Worm (Caenorhabditis elegans) whole organism, late embryonic: Measurements from ENCODE around the gene Y37A1A.4.

Source experiments
- F13H6.1 ChIP-seq: sonication (generic microtip); optimal IDR thresholded peaks from 2 replicates; lab custom pipeline; 2016; ENCODE audit warnings: missing genetic modification characterization, missing compliant biosample characterization
- K02D7.2 ChIP-seq: sonication (generic microtip); optimal IDR thresholded peaks from 2 replicates; lab custom pipeline; 2017; ENCODE audit warnings: mild to moderate bottlenecking, missing genetic modification characterization, missing compliant biosample characterization
- K09A11.1 ChIP-seq: sonication (generic microtip); optimal IDR thresholded peaks from 2 replicates; lab custom pipeline; 2017; ENCODE audit warnings: antibody characterized with exemption, mild to moderate bottlenecking, missing genetic modification characterization, missing compliant biosample characterization; ENCODE audit not compliant: insufficient read depth
- T23F11.4 ChIP-seq: fragments of 200-800 bp; sonication (Bioruptor generic); optimal IDR thresholded peaks from 2 replicates; lab custom pipeline; 2018; ENCODE audit warnings: mild to moderate bottlenecking, missing genetic modification characterization, missing compliant biosample characterization
- ama-1 ChIP-seq: fragments of 150-350 bp; optimal IDR thresholded peaks from 2 replicates; lab custom pipeline; 2014
- ceh-14 ChIP-seq: sonication (generic microtip); optimal IDR thresholded peaks from 2 replicates; lab custom pipeline; 2016; ENCODE audit warnings: missing genotype, missing genetic modification characterization, missing compliant biosample characterization
- ceh-18 ChIP-seq: sonication (generic microtip); optimal IDR thresholded peaks from 2 replicates; lab custom pipeline; 2016; ENCODE audit warnings: missing genetic modification characterization, missing compliant biosample characterization
- ceh-2 ChIP-seq: sonication (generic microtip); optimal IDR thresholded peaks from 2 replicates; lab custom pipeline; 2016; ENCODE audit warnings: missing genotype, missing genetic modification characterization, missing compliant biosample characterization
- ceh-31 ChIP-seq: sonication (generic microtip); optimal IDR thresholded peaks from 2 replicates; lab custom pipeline; 2016; ENCODE audit warnings: missing genetic modification characterization, missing compliant biosample characterization
- ceh-34 ChIP-seq: sonication (generic microtip); optimal IDR thresholded peaks from 2 replicates; lab custom pipeline; 2016; ENCODE audit warnings: mild to moderate bottlenecking, missing genetic modification characterization, missing compliant biosample characterization
- ceh-6 ChIP-seq: fragments of 200-800 bp; sonication (Bioruptor generic); optimal IDR thresholded peaks from 2 replicates; lab custom pipeline; 2018; ENCODE audit warnings: mild to moderate bottlenecking, missing genetic modification characterization, missing compliant biosample characterization
- ceh-9 ChIP-seq: sonication (generic microtip); optimal IDR thresholded peaks from 2 replicates; lab custom pipeline; 2016; ENCODE audit warnings: mild to moderate bottlenecking, missing genetic modification characterization, inconsistent platforms, missing compliant biosample characterization
- dmd-4 ChIP-seq: sonication (generic microtip); optimal IDR thresholded peaks from 2 replicates; lab custom pipeline; 2016; ENCODE audit warnings: borderline replicate concordance, missing genetic modification characterization, missing compliant biosample characterization
- dve-1 ChIP-seq: sonication (generic microtip); optimal IDR thresholded peaks from 2 replicates; lab custom pipeline; 2017; ENCODE audit warnings: antibody characterized with exemption, mild to moderate bottlenecking, missing genetic modification characterization, missing compliant biosample characterization
- elt-4 ChIP-seq: sonication (generic microtip); optimal IDR thresholded peaks from 2 replicates; lab custom pipeline; 2016; ENCODE audit warnings: missing genetic modification characterization, missing compliant biosample characterization
- eyg-1 ChIP-seq: sonication (generic microtip); optimal IDR thresholded peaks from 2 replicates; lab custom pipeline; 2016; ENCODE audit warnings: missing genotype, missing genetic modification characterization, missing compliant biosample characterization
- fax-1 ChIP-seq: sonication (generic microtip); optimal IDR thresholded peaks from 2 replicates; lab custom pipeline; 2016; ENCODE audit warnings: missing genotype, missing genetic modification characterization, missing compliant biosample characterization
- hlh-15 ChIP-seq: sonication (generic microtip); optimal IDR thresholded peaks from 2 replicates; lab custom pipeline; 2016; ENCODE audit warnings: missing genetic modification characterization, missing compliant biosample characterization
- hlh-30 ChIP-seq: sonication (generic microtip); optimal IDR thresholded peaks from 2 replicates; lab custom pipeline; 2017; ENCODE audit warnings: antibody characterized with exemption, missing genetic modification characterization, missing compliant biosample characterization; ENCODE audit not compliant: insufficient read depth
- lim-6 ChIP-seq: sonication (generic microtip); optimal IDR thresholded peaks from 2 replicates; lab custom pipeline; 2016; ENCODE audit warnings: missing genetic modification characterization, missing compliant biosample characterization
- lin-11 ChIP-seq: fragments of 200-800 bp; sonication (Bioruptor generic); optimal IDR thresholded peaks from 2 replicates; lab custom pipeline; 2018; ENCODE audit warnings: mild to moderate bottlenecking, missing genetic modification characterization, missing compliant biosample characterization
- mec-3 ChIP-seq: sonication (generic microtip); optimal IDR thresholded peaks from 2 replicates; lab custom pipeline; 2016; ENCODE audit warnings: borderline replicate concordance, missing genetic modification characterization, missing compliant biosample characterization
- nhr-232 ChIP-seq: sonication (generic microtip); optimal IDR thresholded peaks from 2 replicates; lab custom pipeline; 2016; ENCODE audit warnings: missing genetic modification characterization, missing compliant biosample characterization
- npax-4 ChIP-seq: sonication (generic microtip); optimal IDR thresholded peaks from 2 replicates; lab custom pipeline; 2016; ENCODE audit warnings: missing genetic modification characterization, missing compliant biosample characterization
- odd-2 ChIP-seq: sonication (generic microtip); optimal IDR thresholded peaks from 2 replicates; lab custom pipeline; 2017; ENCODE audit warnings: antibody characterized with exemption, mild to moderate bottlenecking, missing genetic modification characterization, missing compliant biosample characterization
- pag-3 ChIP-seq: sonication (generic microtip); optimal IDR thresholded peaks from 2 replicates; lab custom pipeline; 2016; ENCODE audit warnings: missing compliant biosample characterization, missing genetic modification characterization, borderline replicate concordance
- pha-2 ChIP-seq: sonication (generic microtip); optimal IDR thresholded peaks from 2 replicates; lab custom pipeline; 2017; ENCODE audit warnings: mild to moderate bottlenecking, missing genetic modification characterization, missing compliant biosample characterization
- pha-4 ChIP-seq: fragments of 150-350 bp; optimal IDR thresholded peaks from 2 replicates; lab custom pipeline; 2018; ENCODE audit warnings: missing biosample characterization, missing genetic modification reagents, missing genetic modification characterization
- pqm-1 ChIP-seq: sonication (generic microtip); optimal IDR thresholded peaks from 2 replicates; lab custom pipeline; 2016; ENCODE audit warnings: missing genetic modification characterization, missing compliant biosample characterization
- pros-1 ChIP-seq: fragments of 150-350 bp; optimal IDR thresholded peaks from 2 replicates; lab custom pipeline; 2014; ENCODE audit warnings: missing biosample characterization, missing genetic modification reagents, missing genetic modification characterization
- ref-2 ChIP-seq: sonication (generic microtip); optimal IDR thresholded peaks from 2 replicates; lab custom pipeline; 2016; ENCODE audit warnings: missing genetic modification characterization, missing compliant biosample characterization
- rnt-1 ChIP-seq: sonication (generic microtip); optimal IDR thresholded peaks from 2 replicates; lab custom pipeline; 2016; ENCODE audit warnings: missing genetic modification characterization, missing compliant biosample characterization
- sox-2 ChIP-seq: fragments of 200-800 bp; sonication (Bioruptor generic); IDR thresholded peaks from 2 replicates; pipeline ENCODE4 v1.3.6; 2022; ENCODE audit warnings: missing genetic modification reagents, missing genetic modification characterization, missing compliant biosample characterization
- sox-4 ChIP-seq: sonication (generic microtip); optimal IDR thresholded peaks from 2 replicates; lab custom pipeline; 2017; ENCODE audit warnings: mild to moderate bottlenecking, missing genetic modification characterization, inconsistent platforms, missing compliant biosample characterization
- syd-9 ChIP-seq: sonication (generic microtip); optimal IDR thresholded peaks from 2 replicates; lab custom pipeline; 2016; ENCODE audit warnings: mild to moderate bottlenecking, missing genetic modification characterization, moderate library complexity, missing compliant biosample characterization
- tbx-2 ChIP-seq: sonication (generic microtip); optimal IDR thresholded peaks from 2 replicates; lab custom pipeline; 2016; ENCODE audit warnings: missing genetic modification characterization, missing compliant biosample characterization
- ttx-3 ChIP-seq: sonication (generic microtip); optimal IDR thresholded peaks from 2 replicates; lab custom pipeline; 2016; ENCODE audit warnings: missing genetic modification reagents, missing genetic modification characterization, missing compliant biosample characterization
- unc-3 ChIP-seq, 2 experiments: fragments of 200-800 bp in 1 of 2; sonication (Bioruptor generic) in 1 of 2; sonication (generic microtip) in 1 of 2; conservative IDR thresholded peaks in 1 of 2; optimal IDR thresholded peaks in 1 of 2; 2 replicates each; pipeline versions ENCODE4 v1.3.6 to Lab custom; 2016 to 2022; ENCODE audit warnings: missing compliant biosample characterization in 2 of 2, missing genetic modification characterization in 2 of 2, missing genetic modification reagents in 1 of 2
- unc-42 ChIP-seq: sonication (generic microtip); optimal IDR thresholded peaks from 2 replicates; lab custom pipeline; 2016; ENCODE audit warnings: missing genotype, missing genetic modification characterization, missing compliant biosample characterization
- zip-5 ChIP-seq: sonication (generic microtip); optimal IDR thresholded peaks from 2 replicates; lab custom pipeline; 2016; ENCODE audit warnings: missing genetic modification characterization, missing compliant biosample characterization

The Y37A1A.4 gene

DNA sequence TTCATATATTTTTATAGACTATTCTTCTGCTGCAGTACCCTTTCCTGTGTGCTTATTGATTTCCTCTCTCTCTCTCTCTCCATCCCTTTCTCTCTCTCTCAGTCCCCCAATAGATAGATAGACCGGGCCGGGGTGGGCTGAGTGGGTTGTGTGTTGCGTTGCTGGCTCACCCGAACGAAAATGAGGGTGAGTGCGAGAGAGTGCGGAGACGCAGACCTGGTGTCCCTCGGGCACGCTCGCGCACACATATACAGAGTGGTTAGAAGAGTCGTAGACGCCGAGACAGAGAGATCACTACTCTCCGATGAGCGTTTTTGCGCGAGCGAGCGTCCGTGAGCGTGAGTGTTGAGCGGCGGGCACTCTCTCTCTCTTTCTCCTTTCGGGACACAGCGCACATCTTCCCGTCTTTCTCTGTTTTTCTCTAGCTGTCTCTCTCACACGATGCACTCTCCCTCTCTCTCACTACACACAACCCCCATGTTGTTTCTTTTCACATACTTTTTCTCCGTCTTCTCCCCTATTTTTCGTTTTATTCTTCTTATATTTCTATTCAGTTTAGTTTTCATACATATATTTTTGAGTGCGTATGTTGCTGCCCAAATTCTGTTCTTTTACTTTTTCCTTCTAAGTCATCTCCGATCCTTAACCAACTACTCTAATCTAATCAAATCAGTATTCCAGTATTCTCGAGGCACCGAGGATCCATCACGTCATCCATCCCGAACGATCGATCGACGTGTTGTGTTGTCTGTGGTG, 46.6 kb upstream of the Y37A1A.4 start, which contains the start of gene lin-66 (continued):
- TF ChIP-seq pha-2 (tag; lab: Kevin White, UChicago), result peak; percentile 59
- no peak for TF ChIP-seq sox-4 (tag; lab: Kevin White, UChicago)
- TF ChIP-seq rnt-1 (tag; lab: Kevin White, UChicago), result peak; percentile 90
- peak; percentile 56 for TF ChIP-seq pqm-1 (tag; lab: Kevin White, UChicago)
- TF ChIP-seq ceh-18 (tag; lab: Kevin White, UChicago), result peak; percentile 97
- peak; percentile 94 for TF ChIP-seq ceh-34 (tag; lab: Kevin White, UChicago)
- TF ChIP-seq F13H6.1 (tag; lab: Kevin White, UChicago), result peak; percentile 79
- peak; percentile 65 for TF ChIP-seq lim-6 (tag; lab: Kevin White, UChicago)
- peak; percentile 85 for TF ChIP-seq ref-2 (tag; lab: Kevin White, UChicago)

DNA sequence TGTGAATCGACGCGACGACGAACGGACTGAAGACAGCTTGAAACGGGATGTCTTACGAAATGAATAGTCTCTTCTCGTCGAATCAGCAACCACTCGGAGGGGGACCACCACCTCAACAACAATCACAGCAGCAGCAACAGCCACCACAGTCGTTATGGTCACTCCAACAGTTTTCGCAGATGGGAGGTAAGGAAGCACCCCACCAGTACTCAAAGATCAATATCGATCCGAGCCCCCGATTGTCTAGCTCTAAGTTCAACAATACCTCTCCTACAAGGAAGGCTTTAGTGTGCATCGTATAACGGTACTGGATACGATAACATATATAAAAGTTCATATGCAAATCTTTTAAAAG, 46.0 kb upstream of the Y37A1A.4 start:
- TF ChIP-seq ama-1 (lab: Kevin White, UChicago) (peak; percentile 48), nhr-232 (tag; lab: Kevin White, UChicago) (no peak)

DNA sequence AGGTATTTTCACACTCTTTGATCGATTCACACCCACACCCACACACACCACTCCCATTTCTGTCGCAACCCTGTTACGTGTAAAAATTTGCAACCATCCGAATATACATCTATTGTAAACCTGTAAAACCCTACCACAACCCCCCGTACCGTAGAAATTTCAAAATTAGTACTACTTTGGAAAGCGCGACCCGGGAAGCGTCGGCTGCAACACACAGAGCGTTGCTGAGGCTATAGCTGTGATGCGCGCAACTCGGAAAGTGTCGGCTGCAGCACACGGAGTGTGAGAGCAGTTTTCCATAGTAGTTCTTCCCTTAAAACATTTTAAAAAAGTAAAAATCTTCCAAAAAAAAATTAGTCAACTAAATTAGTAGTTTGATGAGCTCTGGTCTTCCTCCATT, 41.1 kb upstream of the Y37A1A.4 start:
- TF ChIP-seq ceh-6 (GFP tag; lab: Kevin White, UChicago) (no peak), ceh-2 (tag; lab: Kevin White, UChicago) (no peak), dve-1 (no peak), ceh-18 (tag; lab: Kevin White, UChicago) (no peak), unc-3 (GFP tag; conservative IDR thresholded peaks at IDR 0.05; lab: Robert Waterston, UW) (no peak), unc-3 (tag; optimal IDR thresholded peaks at IDR 0.05; lab: Kevin White, UChicago) (no peak)
- TF ChIP-seq, all 69 proteins: peak for 0

DNA sequence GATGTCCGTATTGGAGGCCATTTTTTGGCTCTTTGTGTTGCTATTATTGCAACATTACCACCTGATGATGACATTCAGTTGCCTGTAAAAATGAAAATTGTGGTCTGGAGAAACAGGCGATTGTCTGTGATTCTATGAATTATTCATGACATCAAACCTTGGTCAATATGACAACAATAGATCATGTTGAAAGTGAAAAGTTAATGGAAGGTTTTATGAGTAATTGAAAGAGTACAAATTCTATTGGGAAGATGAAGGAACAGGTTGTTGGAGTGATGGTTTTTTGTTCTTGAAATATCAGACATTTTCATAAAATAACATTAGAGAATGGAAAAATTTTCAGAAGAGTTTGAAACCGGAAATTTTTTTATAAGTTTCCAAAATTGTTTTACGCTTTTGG, 31.4 kb upstream of the Y37A1A.4 start, which contains the start of gene Y37A1A.3:
Gene Y37A1A.3 (minus strand): TSS at position 101 of the 400 bp plus-strand sequence.
- no peak for TF ChIP-seq pqm-1 (tag; lab: Kevin White, UChicago)
- TF ChIP-seq elt-4 (tag; lab: Kevin White, UChicago), result no peak
- no peak for TF ChIP-seq unc-42 (tag; lab: Kevin White, UChicago)
- no peak for TF ChIP-seq K02D7.2
- TF ChIP-seq T23F11.4 (GFP tag; lab: Kevin White, UChicago), result no peak
- no peak for TF ChIP-seq syd-9 (tag; lab: Kevin White, UChicago)
- no peak for TF ChIP-seq hlh-15 (tag; lab: Kevin White, UChicago)
- TF ChIP-seq tbx-2 (tag; lab: Kevin White, UChicago), result no peak
- no peak for TF ChIP-seq ttx-3 (tag; lab: Kevin White, UChicago)
- TF ChIP-seq F13H6.1 (tag; lab: Kevin White, UChicago), result no peak
- TF ChIP-seq mec-3, result no peak
- TF ChIP-seq zip-5 (tag; lab: Kevin White, UChicago), result no peak
- TF ChIP-seq pha-4 (tag; lab: Kevin White, UChicago), result no peak
- TF ChIP-seq lin-11 (tag; lab: Kevin White, UChicago), result no peak
- no peak for TF ChIP-seq fax-1
- TF ChIP-seq ceh-9 (tag; lab: Kevin White, UChicago), result no peak

DNA sequence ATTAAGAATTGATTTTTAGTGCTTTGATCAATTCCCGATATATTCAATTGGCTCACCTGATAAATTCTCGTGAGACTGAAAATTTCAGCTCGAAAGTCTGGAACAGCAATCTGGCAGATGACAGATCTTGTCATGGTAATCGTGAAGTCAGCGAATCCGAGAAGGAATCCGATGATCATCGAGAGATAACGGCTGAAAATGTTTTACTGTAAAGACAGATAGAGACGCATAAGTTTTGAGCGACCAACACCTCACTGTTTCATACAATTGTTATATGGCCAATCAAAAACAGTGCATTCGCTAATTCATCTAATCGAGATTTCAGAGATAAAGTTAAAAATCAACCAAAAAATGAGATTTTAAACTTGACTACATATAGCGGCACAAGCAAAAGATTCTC, 27.8 kb upstream of the Y37A1A.4 start:
- no peak for TF ChIP-seq hlh-30 (tag; lab: Kevin White, UChicago)
- no peak for TF ChIP-seq K09A11.1 (tag; lab: Kevin White, UChicago)
- no peak for TF ChIP-seq sox-2 (GFP tag; lab: Robert Waterston, UW)
- no peak for TF ChIP-seq lin-11 (tag; lab: Kevin White, UChicago)
- no peak for TF ChIP-seq ceh-6 (GFP tag; lab: Kevin White, UChicago)
- TF ChIP-seq pag-3 (tag; lab: Kevin White, UChicago), result no peak
- TF ChIP-seq odd-2 (tag; lab: Kevin White, UChicago), result no peak
- TF ChIP-seq syd-9 (tag; lab: Kevin White, UChicago), result no peak
- no peak for TF ChIP-seq zip-5 (tag; lab: Kevin White, UChicago)
- no peak for TF ChIP-seq dve-1
- TF ChIP-seq tbx-2 (tag; lab: Kevin White, UChicago), result no peak
- no peak for TF ChIP-seq npax-4 (tag; lab: Kevin White, UChicago)
- TF ChIP-seq dmd-4 (tag; lab: Kevin White, UChicago), result no peak
- no peak for TF ChIP-seq ttx-3 (tag; lab: Kevin White, UChicago)
- no peak for TF ChIP-seq pros-1 (tag; lab: Kevin White, UChicago)
- TF ChIP-seq eyg-1 (tag; lab: Kevin White, UChicago), result no peak
- no peak for TF ChIP-seq elt-4 (tag; lab: Kevin White, UChicago)
- no peak for TF ChIP-seq ceh-14 (tag; lab: Kevin White, UChicago)
- TF ChIP-seq sox-4 (tag; lab: Kevin White, UChicago), result no peak
- TF ChIP-seq ceh-31 (tag; lab: Kevin White, UChicago), result no peak
